Fruit fly (Drosophila melanogaster) whole organism, embryonic: ENCODE measurements around the gene kirre.

Experiments
- Bteb2 ChIP-seq: fragments of 200-800 bp; sonication (Bioruptor generic); optimal IDR thresholded peaks from 2 replicates; lab custom pipeline; 2016; ENCODE audit warnings: missing biosample characterization, missing genetic modification characterization
- CG11247 ChIP-seq: fragments of 200-800 bp; sonication (Bioruptor generic); IDR thresholded peaks from 2 replicates; pipeline ENCODE4 v1.3.6; 2022; ENCODE audit warnings: missing biosample characterization, missing genetic modification characterization
- CG11504 ChIP-seq: fragments of 200-800 bp; sonication (Bioruptor generic); optimal IDR thresholded peaks from 3 replicates; lab custom pipeline; 2019; ENCODE audit warnings: missing biosample characterization, mild to moderate bottlenecking, missing genetic modification characterization, moderate library complexity
- CG12391 ChIP-seq: fragments of 200-800 bp; sonication (Bioruptor generic); optimal IDR thresholded peaks from 3 replicates; lab custom pipeline; 2018; ENCODE audit warnings: missing biosample characterization, mild to moderate bottlenecking, missing genetic modification characterization, moderate library complexity
- CG13894 ChIP-seq: fragments of 200-800 bp; sonication (Bioruptor generic); optimal IDR thresholded peaks from 3 replicates; lab custom pipeline; 2018; ENCODE audit warnings: missing biosample characterization, mild to moderate bottlenecking, missing genetic modification characterization, moderate library complexity
- CG15269 ChIP-seq: fragments of 200-800 bp; sonication (Bioruptor generic); optimal IDR thresholded peaks from 2 replicates; lab custom pipeline; 2018; ENCODE audit warnings: missing biosample characterization, mild to moderate bottlenecking, missing genetic modification characterization, moderate library complexity
- CG15514 ChIP-seq: fragments of 200-800 bp; sonication (Bioruptor generic); optimal IDR thresholded peaks from 3 replicates; lab custom pipeline; 2017; ENCODE audit warnings: missing biosample characterization, missing genetic modification characterization, mild to moderate bottlenecking, moderate library complexity, missing genetic modification reagents
- CG1603 ChIP-seq: fragments of 200-800 bp; sonication (Bioruptor generic); optimal IDR thresholded peaks from 2 replicates; lab custom pipeline; 2019; ENCODE audit warnings: missing biosample characterization, mild to moderate bottlenecking, missing genetic modification characterization, moderate library complexity
- CG18599 ChIP-seq: fragments of 200-800 bp; sonication (Bioruptor generic); optimal IDR thresholded peaks from 3 replicates; lab custom pipeline; 2017; ENCODE audit warnings: missing biosample characterization, missing genetic modification characterization, mild to moderate bottlenecking, moderate library complexity, missing genetic modification reagents
- CG32532 ChIP-seq: fragments of 200-800 bp; sonication (Bioruptor generic); IDR thresholded peaks from 2 replicates; pipeline ENCODE4 v1.3.6; 2022; ENCODE audit warnings: missing biosample characterization, missing genetic modification characterization
- CG32772 ChIP-seq: fragments of 200-800 bp; sonication (Bioruptor generic); IDR thresholded peaks from 2 replicates; pipeline ENCODE4 v1.3.6; 2022; ENCODE audit warnings: missing biosample characterization, missing genetic modification characterization
- CG3838 ChIP-seq: fragments of 200-800 bp; sonication (Bioruptor generic); optimal IDR thresholded peaks from 3 replicates; lab custom pipeline; 2016; ENCODE audit warnings: missing biosample characterization, missing genetic modification characterization
- CG4707 ChIP-seq: fragments of 200-800 bp; sonication (Bioruptor generic); optimal IDR thresholded peaks from 2 replicates; lab custom pipeline; 2018; ENCODE audit warnings: missing biosample characterization, mild to moderate bottlenecking, missing genetic modification characterization, moderate library complexity
- CG5245 ChIP-seq: fragments of 200-800 bp; sonication (Bioruptor generic); optimal IDR thresholded peaks from 3 replicates; lab custom pipeline; 2016; ENCODE audit warnings: missing biosample characterization, missing genetic modification characterization
- CG6175 ChIP-seq: fragments of 200-800 bp; sonication (Bioruptor generic); IDR thresholded peaks from 3 replicates; pipeline ENCODE4 v1.3.6; 2022; ENCODE audit warnings: missing biosample characterization, missing genetic modification characterization
- CG6254 ChIP-seq: fragments of 200-800 bp; sonication (Bioruptor generic); optimal IDR thresholded peaks from 3 replicates; lab custom pipeline; 2017; ENCODE audit warnings: mild to moderate bottlenecking, missing biosample characterization, missing genetic modification reagents, missing genetic modification characterization
- CG6689 ChIP-seq: fragments of 200-800 bp; sonication (Bioruptor generic); IDR thresholded peaks from 2 replicates; pipeline ENCODE4 v1.3.6; 2022; ENCODE audit warnings: missing biosample characterization, missing genetic modification characterization
- CG9797 ChIP-seq: fragments of 200-800 bp; sonication (Bioruptor generic); optimal IDR thresholded peaks from 3 replicates; lab custom pipeline; 2018; ENCODE audit warnings: missing biosample characterization, mild to moderate bottlenecking, missing genetic modification characterization
- CTCF ChIP-seq: fragments of 200-800 bp; sonication (Bioruptor generic); optimal IDR thresholded peaks from 2 replicates; lab custom pipeline; 2017; ENCODE audit warnings: missing biosample characterization, mild to moderate bottlenecking, missing genetic modification characterization, moderate library complexity
- Deaf1 ChIP-seq: fragments of 200-800 bp; optimal IDR thresholded peaks from 3 replicates; lab custom pipeline; 2019; ENCODE audit warnings: missing biosample characterization, mild to moderate bottlenecking, missing genetic modification characterization, moderate library complexity
- Ets65A ChIP-seq: fragments of 200-800 bp; sonication (Bioruptor generic); peaks from one replicate; lab custom pipeline; 2016; ENCODE audit warnings: missing biosample characterization, missing genetic modification characterization
- Gug ChIP-seq: fragments of 200-800 bp; sonication (Bioruptor generic); IDR thresholded peaks from 4 replicates; pipeline ENCODE4 v1.3.6; 2022; ENCODE audit warnings: missing biosample characterization, missing genetic modification characterization
- Hmr ChIP-seq: fragments of 200-800 bp; sonication (Bioruptor generic); optimal IDR thresholded peaks from 3 replicates; lab custom pipeline; 2017; ENCODE audit warnings: mild to moderate bottlenecking, missing biosample characterization, missing genetic modification reagents, missing genetic modification characterization
- Lpt ChIP-seq: fragments of >200 bp; optimal IDR thresholded peaks from 2 replicates; lab custom pipeline; 2018; ENCODE audit warnings: missing biosample characterization, missing genetic modification characterization
- Med ChIP-seq: fragments of 200-800 bp; sonication (Bioruptor generic); peaks from one replicate; lab custom pipeline; 2016; ENCODE audit warnings: missing biosample characterization, missing genetic modification characterization, mild to moderate bottlenecking, inconsistent platforms, moderate library complexity
- Oaz ChIP-seq: fragments of 200-800 bp; sonication (Bioruptor generic); IDR thresholded peaks from 2 replicates; pipeline ENCODE4 v1.3.6; 2022; ENCODE audit warnings: missing biosample characterization, missing genetic modification characterization
- Ptx1 ChIP-seq: fragments of 200-800 bp; sonication (Bioruptor generic); IDR thresholded peaks from 2 replicates; pipeline ENCODE4 v1.3.6; 2022; ENCODE audit warnings: missing biosample characterization, missing genetic modification characterization
- cad ChIP-seq: fragments of >200 bp; optimal IDR thresholded peaks from 2 replicates; lab custom pipeline; 2017; ENCODE audit warnings: missing biosample characterization, missing genetic modification characterization
- crol ChIP-seq: fragments of 200-800 bp; sonication (Bioruptor generic); IDR thresholded peaks from 2 replicates; pipeline ENCODE4 v1.3.6; 2022; ENCODE audit warnings: missing biosample characterization, missing genetic modification characterization
- disco-r ChIP-seq: fragments of 200-800 bp; sonication (Bioruptor generic); optimal IDR thresholded peaks from 2 replicates; lab custom pipeline; 2016; ENCODE audit warnings: missing biosample characterization, missing genetic modification characterization
- fd96Cb ChIP-seq: fragments of 200-800 bp; sonication (Bioruptor generic); optimal IDR thresholded peaks from 2 replicates; lab custom pipeline; 2018; ENCODE audit warnings: missing biosample characterization, mild to moderate bottlenecking, missing genetic modification characterization, moderate library complexity
- gem ChIP-seq: fragments of 200-800 bp; sonication (Bioruptor generic); optimal IDR thresholded peaks from 2 replicates; lab custom pipeline; 2019; ENCODE audit warnings: missing biosample characterization, mild to moderate bottlenecking, missing genetic modification characterization, moderate library complexity
- grau ChIP-seq: fragments of 200-800 bp; optimal IDR thresholded peaks from 3 replicates; lab custom pipeline; 2019; ENCODE audit warnings: missing biosample characterization, mild to moderate bottlenecking, missing genetic modification characterization, moderate library complexity
- hbn ChIP-seq: fragments of 200-800 bp; sonication (Bioruptor generic); IDR thresholded peaks from 2 replicates; pipeline ENCODE4 v1.3.6; 2022; ENCODE audit warnings: missing biosample characterization, missing genetic modification characterization; ENCODE audit not compliant: partially characterized antibody
- klu ChIP-seq: fragments of 200-800 bp; sonication (Bioruptor generic); IDR thresholded peaks from 2 replicates; pipeline ENCODE4 v1.3.6; 2022; ENCODE audit warnings: missing biosample characterization, missing genetic modification characterization
- lab ChIP-seq: fragments of 200-800 bp; sonication (Bioruptor generic); optimal IDR thresholded peaks from 3 replicates; lab custom pipeline; 2017; ENCODE audit warnings: missing biosample characterization, missing genetic modification characterization, mild to moderate bottlenecking, moderate library complexity, missing genetic modification reagents
- lola ChIP-seq, 3 experiments: fragments of >200 bp in 2 of 3; fragments of 200-800 bp in 1 of 3; sonication (Bioruptor generic) in 1 of 3; optimal IDR thresholded peaks; 2 replicates each; lab custom pipeline; 2017 to 2019; ENCODE audit warnings: missing biosample characterization in 3 of 3, missing genetic modification characterization in 3 of 3, mild to moderate bottlenecking in 1 of 3, moderate library complexity in 1 of 3
- nau ChIP-seq: fragments of 200-800 bp; sonication (Bioruptor generic); optimal IDR thresholded peaks from 3 replicates; lab custom pipeline; 2017; ENCODE audit warnings: missing biosample characterization, mild to moderate bottlenecking, missing genetic modification characterization, missing genetic modification reagents
- prd ChIP-seq, 3 experiments: fragments of >200 bp in 2 of 3; fragments of 200-800 bp in 1 of 3; sonication (Bioruptor generic) in 1 of 3; optimal IDR thresholded peaks in 2 of 3; IDR thresholded peaks in 1 of 3; 2 replicates in 2 of 3; 3 replicates in 1 of 3; pipeline versions ENCODE4 v1.3.6 to Lab custom; 2017 to 2022; ENCODE audit warnings: missing biosample characterization in 1 of 3, missing genetic modification characterization in 1 of 3
- pzg ChIP-seq: fragments of 200-800 bp; sonication (Bioruptor generic); optimal IDR thresholded peaks from 3 replicates; lab custom pipeline; 2018; ENCODE audit warnings: missing biosample characterization, mild to moderate bottlenecking, missing genetic modification characterization, moderate library complexity
- row ChIP-seq: fragments of 200-800 bp; sonication (Bioruptor generic); IDR thresholded peaks from 3 replicates; pipeline ENCODE4 v1.3.6; 2022; ENCODE audit warnings: missing biosample characterization, missing genetic modification characterization
- sd ChIP-seq: fragments of 200-800 bp; sonication (Bioruptor generic); optimal IDR thresholded peaks from 3 replicates; lab custom pipeline; 2018; ENCODE audit warnings: missing biosample characterization, mild to moderate bottlenecking, missing genetic modification characterization, moderate library complexity
- sisA ChIP-seq: fragments of 200-800 bp; sonication (Bioruptor generic); IDR thresholded peaks from 2 replicates; pipeline ENCODE4 v1.3.6; 2022; ENCODE audit warnings: missing biosample characterization, missing genetic modification characterization
- slbo ChIP-seq: fragments of 200-800 bp; sonication (Bioruptor generic); IDR thresholded peaks from 2 replicates; pipeline ENCODE4 v1.3.6; 2022; ENCODE audit warnings: missing biosample characterization, missing genetic modification characterization
- sqz ChIP-seq: fragments of 200-800 bp; sonication (Bioruptor generic); optimal IDR thresholded peaks from 3 replicates; lab custom pipeline; 2018; ENCODE audit warnings: missing biosample characterization, mild to moderate bottlenecking, missing genetic modification characterization
- ttk ChIP-seq: fragments of 200-800 bp; sonication (Bioruptor generic); IDR thresholded peaks from 2 replicates; pipeline ENCODE4 v2.1.2; 2022; ENCODE audit warnings: missing biosample characterization, missing genetic modification characterization
- vvl ChIP-seq: fragments of 200-800 bp; sonication (Bioruptor generic); IDR thresholded peaks from 2 replicates; pipeline ENCODE4 v1.3.6; 2022; ENCODE audit warnings: missing biosample characterization, missing genetic modification characterization
- yki ChIP-seq: fragments of >200 bp; optimal IDR thresholded peaks from 3 replicates; lab custom pipeline; 2018
- zen2 ChIP-seq: fragments of 200-800 bp; sonication (Bioruptor generic); IDR thresholded peaks from 3 replicates; pipeline ENCODE4 v1.3.6; 2022; ENCODE audit warnings: missing biosample characterization, missing genetic modification characterization; ENCODE audit not compliant: partially characterized antibody

kirre gene

DNA sequence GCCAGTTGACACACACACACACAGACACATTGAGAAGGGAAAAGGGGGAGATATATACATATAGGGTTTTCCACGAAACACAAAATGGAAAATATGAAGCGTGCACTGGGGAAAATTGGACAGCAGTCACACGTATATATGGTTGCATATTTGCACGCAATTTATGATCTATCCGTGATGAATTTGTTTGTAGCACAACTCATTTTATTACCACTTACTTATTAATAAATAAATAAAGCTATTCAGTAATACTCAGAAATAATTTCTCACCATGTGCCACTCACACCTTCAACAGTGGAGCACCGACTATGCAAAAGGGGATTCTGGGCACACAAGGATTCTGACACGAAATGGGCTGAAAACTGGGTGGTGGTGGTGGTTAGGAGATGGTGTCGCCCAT is 173.9 kb downstream of the kirre start (continued):
- TF ChIP-seq CG4707 (GFP tag; lab: Kevin White, UChicago) (no peak), zen2 (GFP tag; lab: Robert Waterston, UW) (no peak), hbn (GFP tag; lab: Robert Waterston, UW) (no peak), Ets65A (GFP tag; lab: Kevin White, UChicago) (peak; percentile 62), Deaf1 (tag; lab: Kevin White, UChicago) (no peak), gem (peak; percentile 22), CG1603 (tag; lab: Kevin White, UChicago) (peak; percentile 1), CG11504 (peak; percentile 23), Oaz (GFP tag; lab: Robert Waterston, UW) (0 out of 2 replicates have a peak, but pooled peaks have one; percentile 13), pzg (GFP tag; lab: Kevin White, UChicago) (no peak), prd (optimal IDR thresholded peaks at IDR 0.05; lab: Kevin White, UChicago) (no peak), prd (GFP tag; IDR thresholded peaks at IDR 0.05; lab: Robert Waterston, UW) (0 out of 3 replicates have a peak, but pooled peaks have one; percentile 24), CG18599 (GFP tag; lab: Kevin White, UChicago) (peak; percentile 63), Gug (GFP tag; lab: Robert Waterston, UW) (peak; percentile 8; the same call in 1 of the 4 replicates), grau (tag; lab: Kevin White, UChicago) (peak; percentile 12), CG3838 (GFP tag; lab: Kevin White, UChicago) (no peak), CG6689 (GFP tag; lab: Robert Waterston, UW) (0 out of 2 replicates have a peak, but pooled peaks have one; percentile 16), row (peak; percentile 52; the same call in 2 of the 3 replicates), Bteb2 (GFP tag; lab: Kevin White, UChicago) (no peak), Ptx1 (GFP tag; lab: Robert Waterston, UW) (peak; percentile 22; the same call in 1 of the 2 replicates), Med (peak; percentile 64), CG15269 (peak; percentile 13), sisA (GFP tag; lab: Robert Waterston, UW) (0 out of 2 replicates have a peak, but pooled peaks have one; percentile 23), Hmr (peak; percentile 29), lab (peak; percentile 42), CG12391 (tag; lab: Kevin White, UChicago) (no peak)

DNA sequence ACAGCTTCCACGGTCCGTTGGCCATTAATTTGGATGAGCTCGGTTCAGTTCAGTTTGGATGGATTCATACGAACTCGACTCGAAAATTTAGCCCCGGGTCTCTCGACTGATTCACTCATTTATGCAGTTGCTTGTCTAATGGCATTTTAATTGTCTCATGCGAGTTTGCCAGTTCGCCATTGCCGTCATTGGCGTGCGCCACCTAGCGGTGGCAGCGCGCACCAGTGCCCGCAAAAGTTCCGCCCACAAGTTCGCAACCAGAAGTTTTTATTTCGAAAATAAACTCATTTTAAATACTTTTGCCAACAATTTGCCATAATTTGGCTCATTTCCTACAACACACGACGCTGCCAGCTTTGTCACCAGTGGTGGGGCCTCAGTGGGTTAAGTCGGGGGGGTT is 174.9 kb downstream of the kirre start:
- TF ChIP-seq CG11247 (GFP tag; lab: Robert Waterston, UW) (0 out of 2 replicates have a peak, but pooled peaks have one; percentile 10), lola (GFP tag; optimal IDR thresholded peaks at IDR 0.05; lab: Kevin White, UChicago) (no peak), CTCF (GFP tag; lab: Kevin White, UChicago) (peak; percentile 77)

DNA sequence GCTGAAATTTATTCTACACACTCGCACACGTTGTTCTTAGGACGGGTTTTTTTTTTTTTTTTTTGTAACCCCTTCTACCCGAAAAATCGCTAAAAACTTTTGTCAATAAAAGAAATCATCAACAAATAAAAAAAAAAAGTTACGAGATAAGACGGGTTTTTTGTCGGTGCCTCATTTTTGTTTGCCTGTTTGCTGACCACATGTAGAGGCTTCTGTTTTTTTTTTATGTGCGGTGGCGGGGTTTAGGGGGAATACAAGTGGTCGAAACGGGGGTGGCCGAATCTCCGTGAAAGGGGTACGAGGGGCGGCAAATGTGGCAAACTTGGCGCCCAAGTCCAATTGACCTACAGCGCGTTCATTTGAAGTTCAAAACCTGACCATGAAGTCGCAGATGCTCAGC is 178.4 kb downstream of the kirre start:
- no peak for TF ChIP-seq CG5245 (GFP tag; lab: Kevin White, UChicago)
- 0 out of 2 replicates have a peak, but pooled peaks have one; percentile 27 for TF ChIP-seq vvl (GFP tag; lab: Robert Waterston, UW)
- TF ChIP-seq disco-r = no peak
- TF ChIP-seq CG32532 (GFP tag; lab: Robert Waterston, UW) = 0 out of 2 replicates have a peak, but pooled peaks have one; percentile 25
- TF ChIP-seq ttk (GFP tag; lab: Robert Waterston, UW) = peak; percentile 42; the same call in 1 of the 2 replicates
- TF ChIP-seq CG13894 (tag; lab: Kevin White, UChicago) = peak; percentile 36
- no peak for TF ChIP-seq yki (lab: Kevin White, UChicago)
- no peak for TF ChIP-seq fd96Cb (tag; lab: Kevin White, UChicago)
- TF ChIP-seq CG15514 (GFP tag; lab: Kevin White, UChicago) = no peak
- no peak for TF ChIP-seq nau (GFP tag; lab: Kevin White, UChicago)
- TF ChIP-seq CG6175 (GFP tag; lab: Robert Waterston, UW) = peak; percentile 71; the same call in 2 of the 3 replicates
- TF ChIP-seq slbo = peak; percentile 23; the same call in 1 of the 2 replicates
- TF ChIP-seq klu (GFP tag; lab: Robert Waterston, UW) = peak; percentile 74
- no peak for TF ChIP-seq CG6254 (GFP tag; lab: Kevin White, UChicago)
- TF ChIP-seq Lpt (GFP tag; lab: Kevin White, UChicago) = no peak
- peak; percentile 46 for TF ChIP-seq sd (tag; lab: Kevin White, UChicago)
- peak; percentile 83 for TF ChIP-seq crol (GFP tag; lab: Robert Waterston, UW)
- 0 out of 2 replicates have a peak, but pooled peaks have one; percentile 33 for TF ChIP-seq CG32772
- peak; percentile 59 for TF ChIP-seq sqz (GFP tag; lab: Kevin White, UChicago)
- TF ChIP-seq cad (GFP tag; lab: Kevin White, UChicago) = no peak
- no peak for TF ChIP-seq CG9797 (GFP tag; lab: Kevin White, UChicago)
- TF ChIP-seq, all 482 proteins: peak for 11
